Worm (Caenorhabditis elegans) whole organism, L4 larva: Measurements from ENCODE around the gene egl-46.

Experiments used
- D1046.2 ChIP-seq: fragments of 200-800 bp; sonication (Bioruptor generic); IDR thresholded peaks from 2 replicates; pipeline ENCODE4 v1.3.6; 2022; ENCODE audit warnings: missing genetic modification characterization, missing compliant biosample characterization
- F26F4.8 ChIP-seq: fragments of 200-800 bp; sonication (Bioruptor generic); conservative IDR thresholded peaks from 2 replicates; pipeline ENCODE4 v1.3.6; 2022; ENCODE audit warnings: missing genetic modification characterization, missing compliant biosample characterization
- F37D6.2 ChIP-seq: sonication (generic microtip); optimal IDR thresholded peaks from 2 replicates; lab custom pipeline; 2016; ENCODE audit warnings: mild to moderate bottlenecking, missing genetic modification characterization, missing compliant biosample characterization
- F49E8.2 ChIP-seq: sonication (generic microtip); optimal IDR thresholded peaks from 2 replicates; lab custom pipeline; 2016; ENCODE audit warnings: missing compliant biosample characterization, mild to moderate bottlenecking, missing genetic modification characterization, borderline replicate concordance
- T26A8.4 ChIP-seq: fragments of 200-800 bp; sonication (Bioruptor generic); IDR thresholded peaks from 2 replicates; pipeline ENCODE4 v1.3.6; 2022; ENCODE audit warnings: missing genetic modification characterization, missing compliant biosample characterization
- Y105C5A.15 ChIP-seq: fragments of 200-800 bp; sonication (Bioruptor generic); IDR thresholded peaks from 2 replicates; pipeline ENCODE4 v1.3.6; 2022; ENCODE audit warnings: missing genetic modification characterization, missing compliant biosample characterization
- Y5F2A.4 ChIP-seq: fragments of 200-800 bp; sonication (Bioruptor generic); optimal IDR thresholded peaks from 2 replicates; lab custom pipeline; 2018; ENCODE audit warnings: mild to moderate bottlenecking, missing genetic modification characterization, missing compliant biosample characterization
- Y75B8A.6 ChIP-seq: fragments of 200-800 bp; sonication (Bioruptor generic); IDR thresholded peaks from 2 replicates; pipeline ENCODE4 v1.3.6; 2022; ENCODE audit warnings: missing genetic modification reagents, missing genetic modification characterization, missing compliant biosample characterization
- ZK546.5 ChIP-seq, 2 experiments: sonication (generic microtip); optimal IDR thresholded peaks; 2 replicates each; lab custom pipeline; 2017; ENCODE audit warnings: missing biosample characterization in 2 of 2, missing genetic modification characterization in 2 of 2
- aha-1 ChIP-seq: fragments of 150-350 bp; peaks from one replicate; lab custom pipeline; 2014; ENCODE audit warnings: missing biosample characterization, missing genetic modification characterization
- ama-1 ChIP-seq: fragments of 150-350 bp; optimal IDR thresholded peaks from 2 replicates; lab custom pipeline; 2014; ENCODE audit warnings: inconsistent platforms, mixed read lengths
- ceh-20 ChIP-seq: fragments of 200-800 bp; sonication (Bioruptor generic); IDR thresholded peaks from 2 replicates; pipeline ENCODE4 v1.3.6; 2022; ENCODE audit warnings: missing genetic modification reagents, missing genetic modification characterization, missing compliant biosample characterization
- ceh-28 ChIP-seq: fragments of 150-350 bp; optimal IDR thresholded peaks from 2 replicates; lab custom pipeline; 2014; ENCODE audit warnings: missing biosample characterization, missing genetic modification reagents, missing genetic modification characterization
- ceh-62 ChIP-seq: sonication (generic microtip); optimal IDR thresholded peaks from 2 replicates; lab custom pipeline; 2017; ENCODE audit warnings: missing biosample characterization, missing genetic modification characterization
- ces-1 ChIP-seq: fragments of 150-350 bp; sonication (generic microtip); optimal IDR thresholded peaks from 4 replicates; lab custom pipeline; 2014; ENCODE audit warnings: missing biosample characterization, missing genetic modification reagents, missing genetic modification characterization
- cey-2 ChIP-seq: sonication (generic microtip); optimal IDR thresholded peaks from 3 replicates; lab custom pipeline; 2017; ENCODE audit warnings: missing genetic modification characterization, mild to moderate bottlenecking, missing compliant biosample characterization, antibody characterized with exemption, borderline replicate concordance; ENCODE audit not compliant: insufficient read depth
- ctbp-1 ChIP-seq: fragments of 200-800 bp; sonication (Bioruptor generic); IDR thresholded peaks from 2 replicates; pipeline ENCODE4 v1.3.6; 2022; ENCODE audit warnings: missing genetic modification reagents, missing genetic modification characterization, missing compliant biosample characterization
- daf-19 ChIP-seq: fragments of 200-800 bp; sonication (Bioruptor generic); conservative IDR thresholded peaks from 2 replicates; pipeline ENCODE4 v1.3.6; 2022; ENCODE audit warnings: missing genetic modification characterization, missing compliant biosample characterization
- dmd-6 ChIP-seq: fragments of 200-800 bp; sonication (Bioruptor generic); IDR thresholded peaks from 2 replicates; pipeline ENCODE4 v1.3.6; 2022; ENCODE audit warnings: missing genetic modification reagents, missing genetic modification characterization, missing compliant biosample characterization
- dmd-9 ChIP-seq: fragments of 200-800 bp; sonication (Bioruptor generic); IDR thresholded peaks from 2 replicates; pipeline ENCODE4 v1.3.6; 2022; ENCODE audit warnings: missing genetic modification reagents, missing genetic modification characterization, missing compliant biosample characterization
- dpl-1 ChIP-seq: fragments of 150-350 bp; optimal IDR thresholded peaks from 2 replicates; lab custom pipeline; 2014; ENCODE audit warnings: missing biosample characterization, missing genetic modification reagents, missing genetic modification characterization
- duxl-1 ChIP-seq: sonication (generic microtip); optimal IDR thresholded peaks from 2 replicates; lab custom pipeline; 2016; ENCODE audit warnings: mild to moderate bottlenecking, missing genetic modification characterization, moderate library complexity, missing compliant biosample characterization; ENCODE audit not compliant: poor library complexity
- fkh-10 ChIP-seq: fragments of 150-350 bp; optimal IDR thresholded peaks from 2 replicates; lab custom pipeline; 2014; ENCODE audit warnings: missing biosample characterization, missing genetic modification reagents, missing genetic modification characterization
- hif-1 ChIP-seq, 2 experiments: sonication (generic microtip); optimal IDR thresholded peaks; 2 replicates each; lab custom pipeline; 2016 to 2017; ENCODE audit warnings: missing compliant biosample characterization in 2 of 2, missing genetic modification characterization in 2 of 2, missing genetic modification reagents in 2 of 2, missing genotype in 2 of 2, mild to moderate bottlenecking in 1 of 2
- hlh-11 ChIP-seq: fragments of 200-800 bp; sonication (Bioruptor generic); optimal IDR thresholded peaks from 2 replicates; lab custom pipeline; 2018; ENCODE audit warnings: mild to moderate bottlenecking, missing genetic modification characterization, missing compliant biosample characterization
- hlh-30 ChIP-seq: sonication (generic microtip); optimal IDR thresholded peaks from 2 replicates; lab custom pipeline; 2017; ENCODE audit warnings: antibody characterized with exemption, mild to moderate bottlenecking, missing genetic modification characterization, missing compliant biosample characterization; ENCODE audit not compliant: insufficient read depth
- jun-1 ChIP-seq: fragments of 150-350 bp; optimal IDR thresholded peaks from 2 replicates; lab custom pipeline; 2014; ENCODE audit warnings: missing biosample characterization, missing genetic modification reagents, missing genetic modification characterization
- lin-13 ChIP-seq: fragments of 150-350 bp; optimal IDR thresholded peaks from 2 replicates; lab custom pipeline; 2014; ENCODE audit warnings: missing biosample characterization, missing genetic modification reagents, missing genetic modification characterization
- lin-15B ChIP-seq: fragments of 150-350 bp; sonication (generic microtip); optimal IDR thresholded peaks from 3 replicates; lab custom pipeline; 2014; ENCODE audit warnings: missing biosample characterization, missing genetic modification characterization
- lin-29 ChIP-seq: fragments of 200-800 bp; sonication (Bioruptor generic); IDR thresholded peaks from 2 replicates; pipeline ENCODE4 v1.3.6; 2022; ENCODE audit warnings: missing genetic modification reagents, missing genetic modification characterization, missing compliant biosample characterization
- lin-38 ChIP-seq: fragments of 200-800 bp; sonication (Bioruptor generic); IDR thresholded peaks from 2 replicates; pipeline ENCODE4 v1.3.6; 2022; ENCODE audit warnings: missing genetic modification reagents, missing genetic modification characterization, missing compliant biosample characterization
- lir-3 ChIP-seq: sonication (generic microtip); optimal IDR thresholded peaks from 2 replicates; lab custom pipeline; 2016; ENCODE audit warnings: mild to moderate bottlenecking, missing genetic modification characterization, missing compliant biosample characterization
- madf-5 ChIP-seq, 2 experiments: fragments of 200-800 bp; sonication (Bioruptor generic); IDR thresholded peaks; 2 replicates each; pipeline ENCODE4 v1.3.6; 2022; ENCODE audit warnings: missing compliant biosample characterization in 2 of 2, missing genetic modification characterization in 2 of 2
- nhr-102 ChIP-seq: sonication (generic microtip); optimal IDR thresholded peaks from 2 replicates; lab custom pipeline; 2016; ENCODE audit warnings: mild to moderate bottlenecking, missing genetic modification characterization, moderate library complexity, missing compliant biosample characterization
- nhr-111 ChIP-seq: fragments of 200-800 bp; sonication (Bioruptor generic); optimal IDR thresholded peaks from 2 replicates; lab custom pipeline; 2018; ENCODE audit warnings: mild to moderate bottlenecking, missing genetic modification characterization, missing compliant biosample characterization
- nhr-42 ChIP-seq: fragments of 200-800 bp; sonication (Bioruptor generic); IDR thresholded peaks from 2 replicates; pipeline ENCODE4 v1.3.6; 2022; ENCODE audit warnings: missing genetic modification characterization, missing compliant biosample characterization
- nhr-76 ChIP-seq: fragments of 150-350 bp; optimal IDR thresholded peaks from 2 replicates; lab custom pipeline; 2014; ENCODE audit warnings: missing biosample characterization, missing genetic modification characterization
- pha-4 ChIP-seq, 2 experiments: fragments of 150-350 bp in 1 of 2; fragments of 200-800 bp in 1 of 2; sonication (Bioruptor generic) in 1 of 2; IDR thresholded peaks in 1 of 2; optimal IDR thresholded peaks in 1 of 2; 2 replicates each; pipeline versions ENCODE4 v1.3.6 to Lab custom; 2014 to 2022; ENCODE audit warnings: missing genetic modification characterization in 2 of 2, missing genetic modification reagents in 2 of 2, missing biosample characterization in 1 of 2, missing compliant biosample characterization in 1 of 2
- rbr-2 ChIP-seq: sonication (generic microtip); optimal IDR thresholded peaks from 2 replicates; lab custom pipeline; 2016; ENCODE audit warnings: missing genotype, missing genetic modification characterization, missing compliant biosample characterization
- saeg-2 ChIP-seq: fragments of 200-800 bp; sonication (Bioruptor generic); IDR thresholded peaks from 2 replicates; pipeline ENCODE4 v1.3.6; 2022; ENCODE audit warnings: missing genetic modification reagents, missing genetic modification characterization, missing compliant biosample characterization
- set-16 ChIP-seq: fragments of 200-800 bp; sonication (Bioruptor generic); IDR thresholded peaks from 2 replicates; pipeline ENCODE4 v1.3.6; 2022; ENCODE audit warnings: missing genetic modification reagents, missing genetic modification characterization, missing compliant biosample characterization
- snpc-1.2 ChIP-seq: fragments of 200-800 bp; sonication (Bioruptor generic); IDR thresholded peaks from 2 replicates; pipeline ENCODE4 v1.3.6; 2022; ENCODE audit warnings: missing genetic modification reagents, missing genetic modification characterization, missing compliant biosample characterization
- spr-1 ChIP-seq: sonication (generic microtip); optimal IDR thresholded peaks from 2 replicates; lab custom pipeline; 2016; ENCODE audit warnings: mild to moderate bottlenecking, missing genetic modification characterization, missing compliant biosample characterization
- tra-1 ChIP-seq: fragments of 200-800 bp; sonication (Bioruptor generic); IDR thresholded peaks from 2 replicates; pipeline ENCODE4 v1.3.6; 2022; ENCODE audit warnings: missing genetic modification reagents, missing genetic modification characterization, missing compliant biosample characterization
- unc-39 ChIP-seq: sonication (generic microtip); optimal IDR thresholded peaks from 2 replicates; lab custom pipeline; 2017; ENCODE audit warnings: missing biosample characterization, missing genetic modification characterization
- vab-7 ChIP-seq: fragments of 200-800 bp; sonication (Bioruptor generic); IDR thresholded peaks from 2 replicates; pipeline ENCODE4 v1.3.6; 2022; ENCODE audit warnings: missing genetic modification reagents, missing genetic modification characterization, missing compliant biosample characterization
- zag-1 ChIP-seq: fragments of 150-350 bp; optimal IDR thresholded peaks from 2 replicates; lab custom pipeline; 2014; ENCODE audit warnings: missing biosample characterization, missing genetic modification characterization
- zfp-2 ChIP-seq: sonication (generic microtip); optimal IDR thresholded peaks from 2 replicates; lab custom pipeline; 2016; ENCODE audit warnings: mild to moderate bottlenecking, missing genetic modification characterization, missing compliant biosample characterization
- zfp-3 ChIP-seq: fragments of 200-800 bp; sonication (Bioruptor generic); conservative IDR thresholded peaks from 2 replicates; pipeline ENCODE4 v1.3.6; 2022; ENCODE audit warnings: missing genetic modification reagents, missing genetic modification characterization, missing compliant biosample characterization
- zip-11 ChIP-seq: fragments of 200-800 bp; sonication (Bioruptor generic); IDR thresholded peaks from 2 replicates; pipeline ENCODE4 v1.3.6; 2022; ENCODE audit warnings: missing genetic modification characterization, missing compliant biosample characterization
- zip-2 ChIP-seq: fragments of 150-350 bp; optimal IDR thresholded peaks from 2 replicates; lab custom pipeline; 2014; ENCODE audit warnings: missing biosample characterization, missing genetic modification characterization
- ztf-7 ChIP-seq: fragments of 150-350 bp; optimal IDR thresholded peaks from 2 replicates; lab custom pipeline; 2014; ENCODE audit warnings: missing biosample characterization, missing genetic modification characterization

Gene egl-46

DNA sequence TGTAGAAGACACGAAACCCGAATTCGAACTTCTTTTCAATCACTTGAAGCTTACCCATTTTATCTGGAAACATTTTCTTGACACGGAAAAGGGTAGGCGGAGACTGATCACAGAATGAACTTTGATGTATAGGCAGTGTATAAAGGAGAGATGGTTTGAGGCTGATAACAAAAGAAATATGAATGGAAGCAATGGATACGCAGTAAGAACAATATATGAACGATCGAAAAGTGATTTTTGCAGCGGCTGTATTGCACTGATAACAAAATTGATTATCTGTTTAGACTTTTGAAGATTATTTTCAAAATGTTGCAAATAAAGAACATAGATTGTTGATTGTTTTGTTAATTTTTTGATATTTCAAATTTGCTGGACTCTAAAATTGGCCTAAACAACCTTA, 15.6 kb downstream of the egl-46 start, which contains the start of gene pmp-5 (continued):
- TF ChIP-seq dpl-1 (GFP tag; lab: Kevin White, UChicago): no peak
- TF ChIP-seq tra-1 (GFP tag; lab: Robert Waterston, UW): peak; percentile 65
- no peak for TF ChIP-seq Y105C5A.15 (GFP tag; lab: Robert Waterston, UW)
- TF ChIP-seq Y75B8A.6 (GFP tag; lab: Robert Waterston, UW): no peak
- no peak for TF ChIP-seq pha-4 (GFP tag; IDR thresholded peaks at IDR 0.05; lab: Robert Waterston, UW)
- no peak for TF ChIP-seq pha-4 (tag; optimal IDR thresholded peaks at IDR 0.05; lab: Kevin White, UChicago)
- TF ChIP-seq zip-2 (tag; lab: Kevin White, UChicago): no peak
- TF ChIP-seq F37D6.2 (tag; lab: Kevin White, UChicago): no peak
- TF ChIP-seq lir-3: no peak
- TF ChIP-seq duxl-1: no peak
- no peak for TF ChIP-seq nhr-42 (GFP tag; lab: Robert Waterston, UW)
- TF ChIP-seq F49E8.2 (tag; lab: Kevin White, UChicago): no peak
- no peak for TF ChIP-seq unc-39
- peak; percentile 69 for TF ChIP-seq hlh-11
- no peak for TF ChIP-seq nhr-76 (tag; lab: Kevin White, UChicago)
- no peak for TF ChIP-seq zip-11 (GFP tag; lab: Robert Waterston, UW)
- no peak for TF ChIP-seq ztf-7 (tag; lab: Kevin White, UChicago)
- no peak for TF ChIP-seq set-16 (GFP tag; lab: Robert Waterston, UW)
- TF ChIP-seq aha-1 (tag; lab: Kevin White, UChicago): no peak
- no peak for TF ChIP-seq zfp-3 (GFP tag; lab: Robert Waterston, UW)
- no peak for TF ChIP-seq zfp-2
- TF ChIP-seq T26A8.4 (GFP tag; lab: Robert Waterston, UW): no peak
- no peak for TF ChIP-seq fkh-10 (GFP tag; lab: Kevin White, UChicago)
- no peak for TF ChIP-seq cey-2 (tag; lab: Kevin White, UChicago)
- no peak for TF ChIP-seq ceh-20 (GFP tag; lab: Robert Waterston, UW)
- TF ChIP-seq ZK546.5 (tag; optimal IDR thresholded peaks at IDR 0.05; lab: Kevin White, UChicago): no peak
- no peak for TF ChIP-seq hlh-30
- no peak for TF ChIP-seq rbr-2 (tag; lab: Kevin White, UChicago)
- TF ChIP-seq nhr-111 (GFP tag; lab: Kevin White, UChicago): no peak
- TF ChIP-seq lin-13: no peak
- TF ChIP-seq spr-1 (tag; lab: Kevin White, UChicago): no peak
- TF ChIP-seq vab-7 (GFP tag; lab: Robert Waterston, UW): no peak
- no peak for TF ChIP-seq ces-1 (GFP tag; lab: Kevin White, UChicago)
- TF ChIP-seq dmd-9 (GFP tag; lab: Robert Waterston, UW): no peak
- no peak for TF ChIP-seq lin-29 (GFP tag; lab: Robert Waterston, UW)
- no peak for TF ChIP-seq zag-1 (tag; lab: Kevin White, UChicago)
- TF ChIP-seq snpc-1.2 (GFP tag; lab: Robert Waterston, UW): no peak
- no peak for TF ChIP-seq F26F4.8 (GFP tag; lab: Robert Waterston, UW)
- no peak for TF ChIP-seq lin-15B (tag; lab: Kevin White, UChicago)
- TF ChIP-seq D1046.2 (GFP tag; lab: Robert Waterston, UW): no peak
- TF ChIP-seq ceh-28 (tag; lab: Kevin White, UChicago): no peak
- peak; percentile 50 for TF ChIP-seq nhr-102 (tag; lab: Kevin White, UChicago)
- TF ChIP-seq dmd-6 (GFP tag; lab: Robert Waterston, UW): peak; percentile 91
- TF ChIP-seq ctbp-1: no peak
- no peak for TF ChIP-seq Y5F2A.4 (GFP tag; lab: Kevin White, UChicago)
- TF ChIP-seq madf-5 (GFP tag; IDR thresholded peaks at IDR 0.05; lab: Robert Waterston, UW): no peak
- TF ChIP-seq saeg-2 (GFP tag; lab: Robert Waterston, UW): peak; percentile 60; the same call in 1 of the 2 replicates
- no peak for TF ChIP-seq lin-38 (GFP tag; lab: Robert Waterston, UW)
- no peak for TF ChIP-seq ama-1 (lab: Kevin White, UChicago)
- TF ChIP-seq hif-1 (tag; optimal IDR thresholded peaks at IDR 0.05; lab: Kevin White, UChicago): peak in 1 of 2 experiments; percentile 58
- no peak for TF ChIP-seq daf-19 (GFP tag; lab: Robert Waterston, UW)
- TF ChIP-seq jun-1 (tag; lab: Kevin White, UChicago): no peak
- no peak for TF ChIP-seq ceh-62
